Worm (Caenorhabditis elegans) whole organism, early embryonic: Measurements from ENCODE around the gene cka-1.

Experiments used
- ama-1 ChIP-seq: fragments of 150-350 bp; optimal IDR thresholded peaks from 2 replicates; lab custom pipeline; 2014
- ceh-13 ChIP-seq: fragments of 200-800 bp; sonication (Bioruptor generic); optimal IDR thresholded peaks from 2 replicates; lab custom pipeline; 2018; ENCODE audit warnings: mild to moderate bottlenecking, missing genetic modification characterization, missing compliant biosample characterization
- ceh-36 ChIP-seq: sonication (generic microtip); optimal IDR thresholded peaks from 2 replicates; lab custom pipeline; 2016; ENCODE audit warnings: missing genetic modification characterization, inconsistent platforms, missing compliant biosample characterization
- tbx-37 ChIP-seq: fragments of 200-800 bp; sonication (Bioruptor generic); conservative IDR thresholded peaks from 2 replicates; pipeline ENCODE4 v1.3.6; 2022; ENCODE audit warnings: missing genetic modification reagents, missing genetic modification characterization, missing compliant biosample characterization
- tra-4 ChIP-seq: sonication (generic microtip); optimal IDR thresholded peaks from 2 replicates; lab custom pipeline; 2017; ENCODE audit warnings: missing genetic modification characterization, missing compliant biosample characterization

ce11 chrIV:9777535-9777934, 40.1 kb upstream of the cka-1 start, which contains the start of gene sna-2:
- TF ChIP-seq ceh-13 (no peak), ama-1 (lab: Kevin White, UChicago) (no peak), ceh-36 (tag; lab: Kevin White, UChicago) (no peak), tra-4 (tag; lab: Kevin White, UChicago) (no peak), tbx-37 (GFP tag; lab: Robert Waterston, UW) (peak; percentile 68)
